Worm (Caenorhabditis elegans) whole organism, early embryonic: ENCODE measurements around the gene sri-31.

ENCODE experiments used
- ama-1 ChIP-seq: fragments of 150-350 bp; optimal IDR thresholded peaks from 2 replicates; lab custom pipeline; 2014
- ceh-36 ChIP-seq: sonication (generic microtip); optimal IDR thresholded peaks from 2 replicates; lab custom pipeline; 2016; ENCODE audit warnings: missing genetic modification characterization, inconsistent platforms, missing compliant biosample characterization
- ets-7 ChIP-seq: sonication (generic microtip); optimal IDR thresholded peaks from 2 replicates; lab custom pipeline; 2016; ENCODE audit warnings: missing genotype, missing genetic modification characterization, missing compliant biosample characterization
- flt-1 ChIP-seq: fragments of 200-800 bp; sonication (Bioruptor generic); IDR thresholded peaks from 2 replicates; pipeline ENCODE4 v1.3.6; 2022; ENCODE audit warnings: missing genetic modification characterization, missing compliant biosample characterization
- scrt-1 ChIP-seq: fragments of 200-800 bp; sonication (Bioruptor generic); IDR thresholded peaks from 2 replicates; pipeline ENCODE4 v1.3.6; 2022; ENCODE audit warnings: missing genetic modification characterization, missing compliant biosample characterization
- sea-1 ChIP-seq: fragments of 200-800 bp; sonication (Bioruptor generic); conservative IDR thresholded peaks from 2 replicates; pipeline ENCODE4 v1.3.6; 2022; ENCODE audit warnings: missing genetic modification characterization, missing compliant biosample characterization

- TF ChIP-seq scrt-1 = no peak
- TF ChIP-seq ama-1 (lab: Kevin White, UChicago) = no peak
- no peak for TF ChIP-seq ets-7 (tag; lab: Kevin White, UChicago)
- 0 out of 2 replicates have a peak, but pooled peaks have one; percentile 14 for TF ChIP-seq sea-1 (GFP tag; lab: Robert Waterston, UW)
- TF ChIP-seq flt-1 (GFP tag; lab: Robert Waterston, UW) = no peak
- no peak for TF ChIP-seq ceh-36 (tag; lab: Kevin White, UChicago)
Observed at ce11 chrII:3076915-3077314, 26.1 kb downstream of the sri-31 start, which contains the start of gene Y25C1A.8.
